Fruit fly (Drosophila melanogaster) whole organism, embryonic: ENCODE measurements around the gene ND-23.

Experiments
- Adf1 ChIP-seq: fragments of 200-800 bp; sonication (Bioruptor generic); IDR thresholded peaks from 2 replicates; pipeline ENCODE4 v1.3.6; 2022; ENCODE audit warnings: missing biosample characterization, missing genetic modification characterization
- Aef1 ChIP-seq: fragments of 200-800 bp; sonication (Bioruptor generic); IDR thresholded peaks from 3 replicates; pipeline ENCODE4 v1.3.6; 2022; ENCODE audit warnings: missing biosample characterization, missing genetic modification characterization
- Atf6 ChIP-seq: fragments of 200-800 bp; sonication (Bioruptor generic); IDR thresholded peaks from 2 replicates; pipeline ENCODE4 v1.3.6; 2022; ENCODE audit warnings: missing biosample characterization, missing genetic modification characterization
- Bteb2 ChIP-seq: fragments of 200-800 bp; sonication (Bioruptor generic); optimal IDR thresholded peaks from 2 replicates; lab custom pipeline; 2016; ENCODE audit warnings: missing biosample characterization, missing genetic modification characterization
- CG10979 ChIP-seq: fragments of 200-800 bp; sonication (Bioruptor generic); optimal IDR thresholded peaks from 2 replicates; lab custom pipeline; 2018; ENCODE audit warnings: missing biosample characterization, mild to moderate bottlenecking, missing genetic modification characterization, moderate library complexity
- CG11504 ChIP-seq: fragments of 200-800 bp; sonication (Bioruptor generic); optimal IDR thresholded peaks from 3 replicates; lab custom pipeline; 2019; ENCODE audit warnings: missing biosample characterization, mild to moderate bottlenecking, missing genetic modification characterization, moderate library complexity
- CG12769 ChIP-seq: fragments of 200-800 bp; sonication (Bioruptor generic); optimal IDR thresholded peaks from 2 replicates; lab custom pipeline; 2019; ENCODE audit warnings: missing biosample characterization, mild to moderate bottlenecking, missing genetic modification characterization, moderate library complexity
- CG13894 ChIP-seq: fragments of 200-800 bp; sonication (Bioruptor generic); optimal IDR thresholded peaks from 3 replicates; lab custom pipeline; 2018; ENCODE audit warnings: missing biosample characterization, mild to moderate bottlenecking, missing genetic modification characterization, moderate library complexity
- CG14050 ChIP-seq: fragments of 200-800 bp; sonication (Bioruptor generic); IDR thresholded peaks from 3 replicates; pipeline ENCODE4 v1.3.6; 2022; ENCODE audit warnings: missing biosample characterization, missing genetic modification characterization
- CG14667 ChIP-seq: fragments of 200-800 bp; sonication (Bioruptor generic); IDR thresholded peaks from 2 replicates; pipeline ENCODE4 v1.3.6; 2022; ENCODE audit warnings: missing biosample characterization, missing genetic modification characterization
- CG15479 ChIP-seq: fragments of 200-800 bp; sonication (Bioruptor generic); optimal IDR thresholded peaks from 3 replicates; lab custom pipeline; 2019; ENCODE audit warnings: missing biosample characterization, mild to moderate bottlenecking, missing genetic modification characterization, moderate library complexity
- CG1602 ChIP-seq: fragments of 200-800 bp; sonication (Bioruptor generic); optimal IDR thresholded peaks from 3 replicates; lab custom pipeline; 2016; ENCODE audit warnings: missing biosample characterization, missing genetic modification characterization
- CG17359 ChIP-seq: fragments of 200-800 bp; sonication (Bioruptor generic); optimal IDR thresholded peaks from 3 replicates; lab custom pipeline; 2018; ENCODE audit warnings: missing biosample characterization, mild to moderate bottlenecking, missing genetic modification characterization, moderate library complexity
- CG17385 ChIP-seq: fragments of 200-800 bp; sonication (Bioruptor generic); optimal IDR thresholded peaks from 3 replicates; lab custom pipeline; 2018; ENCODE audit warnings: missing biosample characterization, mild to moderate bottlenecking, missing genetic modification characterization
- CG17912 ChIP-seq: fragments of 200-800 bp; sonication (Bioruptor generic); optimal IDR thresholded peaks from 2 replicates; lab custom pipeline; 2018; ENCODE audit warnings: missing biosample characterization, mild to moderate bottlenecking, missing genetic modification characterization
- CG2875 ChIP-seq: fragments of 200-800 bp; sonication (Bioruptor generic); optimal IDR thresholded peaks from 2 replicates; lab custom pipeline; 2017; ENCODE audit warnings: missing biosample characterization, mild to moderate bottlenecking, missing genetic modification characterization, missing genetic modification reagents
- CG31365 ChIP-seq: fragments of 200-800 bp; sonication (Bioruptor generic); optimal IDR thresholded peaks from 2 replicates; lab custom pipeline; 2018; ENCODE audit warnings: missing biosample characterization, mild to moderate bottlenecking, missing genetic modification characterization
- CG3407 ChIP-seq: fragments of 200-800 bp; sonication (Bioruptor generic); optimal IDR thresholded peaks from 2 replicates; lab custom pipeline; 2018; ENCODE audit warnings: missing biosample characterization, mild to moderate bottlenecking, missing genetic modification characterization
- CG5245 ChIP-seq: fragments of 200-800 bp; sonication (Bioruptor generic); optimal IDR thresholded peaks from 3 replicates; lab custom pipeline; 2016; ENCODE audit warnings: missing biosample characterization, missing genetic modification characterization
- CG9215 ChIP-seq: fragments of 200-800 bp; sonication (Bioruptor generic); IDR thresholded peaks from 2 replicates; pipeline ENCODE4 v1.3.6; 2022; ENCODE audit warnings: missing biosample characterization, missing genetic modification characterization
- CG9437 ChIP-seq: fragments of 200-800 bp; sonication (Bioruptor generic); optimal IDR thresholded peaks from 2 replicates; lab custom pipeline; 2018; ENCODE audit warnings: missing biosample characterization, mild to moderate bottlenecking, missing genetic modification characterization
- Dip3 ChIP-seq: fragments of 200-800 bp; sonication (Bioruptor generic); optimal IDR thresholded peaks from 3 replicates; lab custom pipeline; 2016; ENCODE audit warnings: missing biosample characterization, missing genetic modification characterization
- Doc2 ChIP-seq: fragments of 200-800 bp; sonication (Bioruptor generic); IDR thresholded peaks from 2 replicates; pipeline ENCODE4 v1.3.6; 2022; ENCODE audit warnings: missing biosample characterization, missing genetic modification characterization
- Drgx ChIP-seq: fragments of 200-800 bp; sonication (Bioruptor generic); IDR thresholded peaks from 2 replicates; pipeline ENCODE4 v1.3.6; 2022; ENCODE audit warnings: missing biosample characterization, missing genetic modification characterization
- Hey ChIP-seq: fragments of 200-800 bp; sonication (Bioruptor generic); optimal IDR thresholded peaks from 3 replicates; lab custom pipeline; 2018; ENCODE audit warnings: missing biosample characterization, mild to moderate bottlenecking, missing genetic modification characterization
- HmgD ChIP-seq: fragments of 200-800 bp; sonication (Bioruptor generic); optimal IDR thresholded peaks from 3 replicates; lab custom pipeline; 2016; ENCODE audit warnings: missing biosample characterization, missing genetic modification characterization
- Hmr ChIP-seq: fragments of 200-800 bp; sonication (Bioruptor generic); optimal IDR thresholded peaks from 3 replicates; lab custom pipeline; 2017; ENCODE audit warnings: mild to moderate bottlenecking, missing biosample characterization, missing genetic modification reagents, missing genetic modification characterization
- Hr51 ChIP-seq, 2 experiments: fragments of 200-800 bp; sonication (Bioruptor generic); optimal IDR thresholded peaks; 2 replicates in 1 of 2; 3 replicates in 1 of 2; lab custom pipeline; 2016 to 2018; ENCODE audit warnings: missing biosample characterization in 2 of 2, missing genetic modification characterization in 2 of 2, mild to moderate bottlenecking in 1 of 2, moderate library complexity in 1 of 2
- Lhr ChIP-seq: fragments of 200-800 bp; sonication (Bioruptor generic); optimal IDR thresholded peaks from 3 replicates; lab custom pipeline; 2017; ENCODE audit warnings: mild to moderate bottlenecking, missing biosample characterization, missing genetic modification reagents, missing genetic modification characterization
- Med ChIP-seq: fragments of 200-800 bp; sonication (Bioruptor generic); peaks from one replicate; lab custom pipeline; 2016; ENCODE audit warnings: missing biosample characterization, missing genetic modification characterization, mild to moderate bottlenecking, inconsistent platforms, moderate library complexity
- Nf-YA ChIP-seq: fragments of 200-800 bp; sonication (Bioruptor generic); IDR thresholded peaks from 2 replicates; pipeline ENCODE4 v1.3.6; 2022; ENCODE audit warnings: missing biosample characterization, missing genetic modification characterization
- Ptx1 ChIP-seq: fragments of 200-800 bp; sonication (Bioruptor generic); IDR thresholded peaks from 2 replicates; pipeline ENCODE4 v1.3.6; 2022; ENCODE audit warnings: missing biosample characterization, missing genetic modification characterization
- Sox102F ChIP-seq: fragments of 200-800 bp; sonication (Bioruptor generic); optimal IDR thresholded peaks from 2 replicates; lab custom pipeline; 2018; ENCODE audit warnings: missing biosample characterization, mild to moderate bottlenecking, missing genetic modification characterization, moderate library complexity
- Spps ChIP-seq: fragments of 200-800 bp; sonication (Bioruptor generic); optimal IDR thresholded peaks from 2 replicates; lab custom pipeline; 2018; ENCODE audit warnings: missing biosample characterization, mild to moderate bottlenecking, missing genetic modification characterization
- YL-1 ChIP-seq: fragments of 200-800 bp; sonication (Bioruptor generic); optimal IDR thresholded peaks from 3 replicates; lab custom pipeline; 2017; ENCODE audit warnings: missing biosample characterization, mild to moderate bottlenecking, missing genetic modification characterization
- br ChIP-seq: fragments of >200 bp; optimal IDR thresholded peaks from 2 replicates; lab custom pipeline; 2017
- bsh ChIP-seq, 2 experiments: fragments of 200-800 bp; sonication (Bioruptor generic); optimal IDR thresholded peaks; 2 replicates each; lab custom pipeline; 2017 to 2018; ENCODE audit warnings: mild to moderate bottlenecking in 2 of 2, missing biosample characterization in 2 of 2, missing genetic modification characterization in 2 of 2, moderate library complexity in 1 of 2
- disco-r ChIP-seq: fragments of 200-800 bp; sonication (Bioruptor generic); optimal IDR thresholded peaks from 2 replicates; lab custom pipeline; 2016; ENCODE audit warnings: missing biosample characterization, missing genetic modification characterization
- esg ChIP-seq: fragments of 200-800 bp; sonication (Bioruptor generic); conservative IDR thresholded peaks from 2 replicates; pipeline ENCODE4 v1.3.6; 2022; ENCODE audit warnings: missing biosample characterization, missing genetic modification characterization
- klu ChIP-seq: fragments of 200-800 bp; sonication (Bioruptor generic); IDR thresholded peaks from 2 replicates; pipeline ENCODE4 v1.3.6; 2022; ENCODE audit warnings: missing biosample characterization, missing genetic modification characterization
- lmd ChIP-seq: fragments of 200-800 bp; sonication (Bioruptor generic); IDR thresholded peaks from 2 replicates; pipeline ENCODE4 v1.3.6; 2022; ENCODE audit warnings: missing biosample characterization, missing genetic modification characterization
- onecut ChIP-seq: fragments of 200-800 bp; sonication (Bioruptor generic); IDR thresholded peaks from 2 replicates; pipeline ENCODE4 v1.3.6; 2022; ENCODE audit warnings: missing biosample characterization, missing genetic modification characterization
- p53 ChIP-seq: fragments of 200-800 bp; sonication (Bioruptor generic); optimal IDR thresholded peaks from 2 replicates; lab custom pipeline; 2016; ENCODE audit warnings: missing biosample characterization, missing genetic modification characterization
- pho ChIP-seq: fragments of 200-800 bp; sonication (Bioruptor generic); optimal IDR thresholded peaks from 2 replicates; lab custom pipeline; 2016; ENCODE audit warnings: missing biosample characterization, missing genetic modification characterization
- tin ChIP-seq: fragments of 200-800 bp; sonication (Bioruptor generic); optimal IDR thresholded peaks from 3 replicates; lab custom pipeline; 2016; ENCODE audit warnings: missing biosample characterization, missing genetic modification characterization
- tio ChIP-seq: fragments of 200-800 bp; sonication (Bioruptor generic); optimal IDR thresholded peaks from 2 replicates; lab custom pipeline; 2017; ENCODE audit warnings: missing biosample characterization, missing genetic modification characterization, inconsistent platforms
- tna ChIP-seq: fragments of 200-800 bp; sonication (Bioruptor generic); IDR thresholded peaks from 2 replicates; pipeline ENCODE4 v1.3.6; 2022; ENCODE audit warnings: missing biosample characterization, missing genetic modification characterization; ENCODE audit not compliant: partially characterized antibody
- trem ChIP-seq: fragments of 200-800 bp; optimal IDR thresholded peaks from 3 replicates; lab custom pipeline; 2019; ENCODE audit warnings: missing biosample characterization, mild to moderate bottlenecking, missing genetic modification characterization, moderate library complexity
- tx ChIP-seq: fragments of 200-800 bp; sonication (Bioruptor generic); optimal IDR thresholded peaks from 2 replicates; lab custom pipeline; 2016; ENCODE audit warnings: missing biosample characterization, missing genetic modification characterization

ND-23 gene

dm6 chr3R:15836864-15837824, at the start of gene ND-23, which contains the start of gene spn-E (continued):
- TF ChIP-seq CG9437 (GFP tag; lab: Kevin White, UChicago) (no peak), klu (GFP tag; lab: Robert Waterston, UW) (no peak), CG13894 (no peak), p53 (GFP tag; lab: Kevin White, UChicago) (no peak), CG1602 (peak; percentile 49), CG17385 (no peak), tio (GFP tag; lab: Kevin White, UChicago) (no peak), CG31365 (tag; lab: Kevin White, UChicago) (no peak), Ptx1 (GFP tag; lab: Robert Waterston, UW) (peak; percentile 61), CG3407 (GFP tag; lab: Kevin White, UChicago) (no peak), Adf1 (GFP tag; lab: Robert Waterston, UW) (peak; percentile 24; the same call in 1 of the 2 replicates), Dip3 (GFP tag; lab: Kevin White, UChicago) (no peak), HmgD (GFP tag; lab: Kevin White, UChicago) (no peak), CG15479 (no peak), lmd (GFP tag; lab: Robert Waterston, UW) (peak; percentile 22; the same call in 1 of the 2 replicates), Hr51 (GFP tag; optimal IDR thresholded peaks at IDR 0.05; lab: Kevin White, UChicago) (no peak), CG14667 (GFP tag; lab: Robert Waterston, UW) (0 out of 2 replicates have a peak, but pooled peaks have one; percentile 15), trem (tag; lab: Kevin White, UChicago) (peak; percentile 49), disco-r (GFP tag; lab: Kevin White, UChicago) (no peak), Spps (tag; lab: Kevin White, UChicago) (no peak), br (lab: Kevin White, UChicago) (no peak), CG5245 (GFP tag; lab: Kevin White, UChicago) (no peak), CG17912 (GFP tag; lab: Kevin White, UChicago) (no peak), YL-1 (GFP tag; lab: Kevin White, UChicago) (peak; percentile 41), bsh (GFP tag; optimal IDR thresholded peaks at IDR 0.05; lab: Kevin White, UChicago) (peak in 1 of 2 experiments; percentile 49), tx (no peak), CG11504 (no peak), Aef1 (peak; percentile 18; the same call in 1 of the 3 replicates), Sox102F (GFP tag; lab: Kevin White, UChicago) (peak; percentile 59), onecut (GFP tag; lab: Robert Waterston, UW) (no peak), Doc2 (GFP tag; lab: Robert Waterston, UW) (no peak), Med (GFP tag; lab: Kevin White, UChicago) (peak; percentile 75), CG10979 (tag; lab: Kevin White, UChicago) (peak; percentile 58), Hey (tag; lab: Kevin White, UChicago) (no peak), tin (GFP tag; lab: Kevin White, UChicago) (peak; percentile 43), Drgx (GFP tag; lab: Robert Waterston, UW) (0 out of 2 replicates have a peak, but pooled peaks have one; percentile 23), esg (GFP tag; lab: Robert Waterston, UW) (no peak), tna (no peak), Bteb2 (GFP tag; lab: Kevin White, UChicago) (no peak), CG9215 (GFP tag; lab: Robert Waterston, UW) (peak; percentile 55; the same call in 1 of the 2 replicates), Hmr (GFP tag; lab: Kevin White, UChicago) (peak; percentile 57), CG17359 (tag; lab: Kevin White, UChicago) (peak; percentile 28), CG2875 (GFP tag; lab: Kevin White, UChicago) (no peak), CG12769 (no peak), Nf-YA (GFP tag; lab: Robert Waterston, UW) (no peak), Lhr (GFP tag; lab: Kevin White, UChicago) (no peak), CG14050 (GFP tag; lab: Robert Waterston, UW) (no peak; the same call in 2 of the 3 replicates), pho (GFP tag; lab: Kevin White, UChicago) (no peak), Atf6 (GFP tag; lab: Robert Waterston, UW) (peak; percentile 27; the same call in 1 of the 2 replicates)
